Fruit fly (Drosophila melanogaster) whole organism, embryonic: Measurements from ENCODE around the gene CG12016.
A peak's percentile ranks its signal among the peaks of the same experiment; 100 is the strongest.

Experiments
- ATbp ChIP-seq: fragments of 200-800 bp; sonication (Bioruptor generic); optimal IDR thresholded peaks from 2 replicates; lab custom pipeline; 2017; ENCODE audit warnings: missing biosample characterization, mild to moderate bottlenecking, missing genetic modification characterization, missing genetic modification reagents
- CG10274 ChIP-seq: fragments of 200-800 bp; sonication (Bioruptor generic); optimal IDR thresholded peaks from 3 replicates; lab custom pipeline; 2017; ENCODE audit warnings: missing biosample characterization, mild to moderate bottlenecking, missing genetic modification characterization
- CG12155 ChIP-seq: fragments of 200-800 bp; sonication (Bioruptor generic); optimal IDR thresholded peaks from 3 replicates; lab custom pipeline; 2016; ENCODE audit warnings: missing biosample characterization, missing genetic modification characterization
- CG14710 ChIP-seq: fragments of 200-800 bp; sonication (Bioruptor generic); optimal IDR thresholded peaks from 3 replicates; lab custom pipeline; 2019; ENCODE audit warnings: missing biosample characterization, mild to moderate bottlenecking, missing genetic modification characterization, moderate library complexity
- CG15269 ChIP-seq: fragments of 200-800 bp; sonication (Bioruptor generic); optimal IDR thresholded peaks from 2 replicates; lab custom pipeline; 2018; ENCODE audit warnings: missing biosample characterization, mild to moderate bottlenecking, missing genetic modification characterization, moderate library complexity
- CG15514 ChIP-seq: fragments of 200-800 bp; sonication (Bioruptor generic); optimal IDR thresholded peaks from 3 replicates; lab custom pipeline; 2017; ENCODE audit warnings: missing biosample characterization, missing genetic modification characterization, mild to moderate bottlenecking, moderate library complexity, missing genetic modification reagents
- CG15601 ChIP-seq: fragments of 200-800 bp; sonication (Bioruptor generic); optimal IDR thresholded peaks from 3 replicates; lab custom pipeline; 2019; ENCODE audit warnings: missing biosample characterization, mild to moderate bottlenecking, missing genetic modification characterization, moderate library complexity
- CG17568 ChIP-seq: fragments of 200-800 bp; sonication (Bioruptor generic); optimal IDR thresholded peaks from 2 replicates; lab custom pipeline; 2018; ENCODE audit warnings: missing biosample characterization, mild to moderate bottlenecking, missing genetic modification characterization, moderate library complexity
- CG18262 ChIP-seq: fragments of 200-800 bp; optimal IDR thresholded peaks from 3 replicates; lab custom pipeline; 2019; ENCODE audit warnings: missing biosample characterization, mild to moderate bottlenecking, missing genetic modification characterization, moderate library complexity
- CG2116 ChIP-seq: fragments of 200-800 bp; sonication (Bioruptor generic); optimal IDR thresholded peaks from 3 replicates; lab custom pipeline; 2018; ENCODE audit warnings: missing biosample characterization, mild to moderate bottlenecking, missing genetic modification characterization
- CG2120 ChIP-seq: fragments of 200-800 bp; sonication (Bioruptor generic); optimal IDR thresholded peaks from 3 replicates; lab custom pipeline; 2016; ENCODE audit warnings: missing biosample characterization, missing genetic modification characterization
- CG2202 ChIP-seq: fragments of 200-800 bp; sonication (Bioruptor generic); optimal IDR thresholded peaks from 2 replicates; lab custom pipeline; 2018; ENCODE audit warnings: missing biosample characterization, mild to moderate bottlenecking, missing genetic modification characterization
- CG2712 ChIP-seq: fragments of 200-800 bp; optimal IDR thresholded peaks from 3 replicates; lab custom pipeline; 2019; ENCODE audit warnings: missing biosample characterization, mild to moderate bottlenecking, missing genetic modification characterization, moderate library complexity
- CG32772 ChIP-seq: fragments of 200-800 bp; sonication (Bioruptor generic); IDR thresholded peaks from 2 replicates; pipeline ENCODE4 v1.3.6; 2022; ENCODE audit warnings: missing biosample characterization, missing genetic modification characterization
- CG3847 ChIP-seq: fragments of 200-800 bp; sonication (Bioruptor generic); IDR thresholded peaks from 2 replicates; pipeline ENCODE4 v1.3.6; 2022; ENCODE audit warnings: missing biosample characterization, missing genetic modification characterization
- CG6654 ChIP-seq: fragments of 200-800 bp; sonication (Bioruptor generic); optimal IDR thresholded peaks from 2 replicates; lab custom pipeline; 2017; ENCODE audit warnings: missing biosample characterization, mild to moderate bottlenecking, missing genetic modification characterization
- CG6683 ChIP-seq: fragments of 200-800 bp; sonication (Bioruptor generic); optimal IDR thresholded peaks from 2 replicates; lab custom pipeline; 2017; ENCODE audit warnings: missing biosample characterization, mild to moderate bottlenecking, missing genetic modification characterization, missing genetic modification reagents
- CG9437 ChIP-seq: fragments of 200-800 bp; sonication (Bioruptor generic); optimal IDR thresholded peaks from 2 replicates; lab custom pipeline; 2018; ENCODE audit warnings: missing biosample characterization, mild to moderate bottlenecking, missing genetic modification characterization
- Chrac-16 ChIP-seq: fragments of 200-800 bp; sonication (Bioruptor generic); optimal IDR thresholded peaks from 3 replicates; lab custom pipeline; 2016; ENCODE audit warnings: missing biosample characterization, missing genetic modification characterization
- CkIIα-i1 ChIP-seq: fragments of 200-800 bp; sonication (Bioruptor generic); IDR thresholded peaks from 2 replicates; pipeline ENCODE4 v1.3.6; 2022; ENCODE audit warnings: missing biosample characterization, missing genetic modification characterization
- Dbx ChIP-seq: fragments of 200-800 bp; sonication (Bioruptor generic); IDR thresholded peaks from 3 replicates; pipeline ENCODE4 v1.3.6; 2022; ENCODE audit warnings: missing biosample characterization, missing genetic modification characterization
- Hr78 ChIP-seq, 2 experiments: fragments of 200-800 bp in 1 of 2; fragments of >200 bp in 1 of 2; sonication (Bioruptor generic) in 1 of 2; optimal IDR thresholded peaks; 2 replicates each; lab custom pipeline; 2017 to 2019; ENCODE audit warnings: missing biosample characterization in 2 of 2, missing genetic modification characterization in 2 of 2, mild to moderate bottlenecking in 1 of 2, moderate library complexity in 1 of 2
- Mad ChIP-seq: fragments of 200-800 bp; sonication (Bioruptor generic); optimal IDR thresholded peaks from 2 replicates; lab custom pipeline; 2016; ENCODE audit warnings: missing biosample characterization, missing genetic modification characterization
- NFAT ChIP-seq: fragments of 200-800 bp; sonication (Bioruptor generic); IDR thresholded peaks from 2 replicates; pipeline ENCODE4 v1.3.6; 2022; ENCODE audit warnings: missing biosample characterization, missing genetic modification characterization
- NK7.1 ChIP-seq: fragments of 200-800 bp; sonication (Bioruptor generic); optimal IDR thresholded peaks from 3 replicates; lab custom pipeline; 2016; ENCODE audit warnings: missing biosample characterization, missing genetic modification characterization
- Oli ChIP-seq: fragments of 200-800 bp; sonication (Bioruptor generic); optimal IDR thresholded peaks from 2 replicates; lab custom pipeline; 2018; ENCODE audit warnings: missing biosample characterization, mild to moderate bottlenecking, missing genetic modification characterization, moderate library complexity
- Sox102F ChIP-seq: fragments of 200-800 bp; sonication (Bioruptor generic); optimal IDR thresholded peaks from 2 replicates; lab custom pipeline; 2018; ENCODE audit warnings: missing biosample characterization, mild to moderate bottlenecking, missing genetic modification characterization, moderate library complexity
- ac ChIP-seq: fragments of 200-800 bp; sonication (Bioruptor generic); optimal IDR thresholded peaks from 3 replicates; lab custom pipeline; 2017; ENCODE audit warnings: missing biosample characterization, mild to moderate bottlenecking, missing genetic modification characterization
- aop ChIP-seq: fragments of 200-800 bp; sonication (Bioruptor generic); IDR thresholded peaks from 2 replicates; pipeline ENCODE4 v1.3.6; 2022; ENCODE audit warnings: missing biosample characterization, missing genetic modification characterization
- ap ChIP-seq: fragments of 200-800 bp; sonication (Bioruptor generic); IDR thresholded peaks from 2 replicates; pipeline ENCODE4 v1.3.6; 2022; ENCODE audit warnings: missing biosample characterization, missing genetic modification characterization
- bigmax ChIP-seq: fragments of 200-800 bp; sonication (Bioruptor generic); optimal IDR thresholded peaks from 2 replicates; lab custom pipeline; 2018; ENCODE audit warnings: missing biosample characterization, mild to moderate bottlenecking, missing genetic modification characterization
- br ChIP-seq: fragments of >200 bp; optimal IDR thresholded peaks from 2 replicates; lab custom pipeline; 2017
- ci ChIP-seq: fragments of 200-800 bp; sonication (Bioruptor generic); IDR thresholded peaks from 3 replicates; pipeline ENCODE4 v1.3.6; 2022; ENCODE audit warnings: missing biosample characterization, missing genetic modification characterization
- corto ChIP-seq: fragments of 200-800 bp; sonication (Bioruptor generic); optimal IDR thresholded peaks from 2 replicates; lab custom pipeline; 2016; ENCODE audit warnings: missing biosample characterization, mild to moderate bottlenecking, missing genetic modification characterization, moderate library complexity
- gem ChIP-seq: fragments of 200-800 bp; sonication (Bioruptor generic); optimal IDR thresholded peaks from 2 replicates; lab custom pipeline; 2019; ENCODE audit warnings: missing biosample characterization, mild to moderate bottlenecking, missing genetic modification characterization, moderate library complexity
- jumu ChIP-seq: fragments of 200-800 bp; sonication (Bioruptor generic); optimal IDR thresholded peaks from 3 replicates; lab custom pipeline; 2016; ENCODE audit warnings: missing biosample characterization, missing genetic modification characterization
- lab ChIP-seq: fragments of 200-800 bp; sonication (Bioruptor generic); optimal IDR thresholded peaks from 3 replicates; lab custom pipeline; 2017; ENCODE audit warnings: missing biosample characterization, missing genetic modification characterization, mild to moderate bottlenecking, moderate library complexity, missing genetic modification reagents
- odd ChIP-seq: fragments of 200-800 bp; sonication (Bioruptor generic); optimal IDR thresholded peaks from 2 replicates; lab custom pipeline; 2017; ENCODE audit warnings: missing biosample characterization, mild to moderate bottlenecking, missing genetic modification characterization
- pan ChIP-seq, 4 experiments: fragments of >200 bp in 3 of 4; fragments of 200-800 bp in 1 of 4; sonication (Bioruptor generic) in 1 of 4; optimal IDR thresholded peaks in 3 of 4; IDR thresholded peaks in 1 of 4; 2 replicates each; pipeline versions ENCODE4 v1.3.6 to Lab custom; 2017 to 2022; ENCODE audit warnings: missing biosample characterization in 2 of 4, missing genetic modification characterization in 2 of 4, mixed read lengths in 1 of 4
- row ChIP-seq: fragments of 200-800 bp; sonication (Bioruptor generic); IDR thresholded peaks from 3 replicates; pipeline ENCODE4 v1.3.6; 2022; ENCODE audit warnings: missing biosample characterization, missing genetic modification characterization
- salm ChIP-seq: fragments of 200-800 bp; sonication (Bioruptor generic); optimal IDR thresholded peaks from 2 replicates; lab custom pipeline; 2018; ENCODE audit warnings: missing biosample characterization, mild to moderate bottlenecking, missing genetic modification characterization
- sc ChIP-seq, 3 experiments: fragments of >200 bp in 2 of 3; fragments of 200-800 bp in 1 of 3; sonication (Bioruptor generic) in 1 of 3; optimal IDR thresholded peaks; 2 replicates in 2 of 3; 3 replicates in 1 of 3; lab custom pipeline; 2017; ENCODE audit warnings: mild to moderate bottlenecking in 1 of 3, missing biosample characterization in 1 of 3, missing genetic modification characterization in 1 of 3, missing genetic modification reagents in 1 of 3
- so ChIP-seq: fragments of 200-800 bp; sonication (Bioruptor generic); IDR thresholded peaks from 3 replicates; pipeline ENCODE4 v1.3.6; 2022; ENCODE audit warnings: missing biosample characterization, missing genetic modification characterization
- sqz ChIP-seq: fragments of 200-800 bp; sonication (Bioruptor generic); optimal IDR thresholded peaks from 3 replicates; lab custom pipeline; 2018; ENCODE audit warnings: missing biosample characterization, mild to moderate bottlenecking, missing genetic modification characterization
- sug ChIP-seq: fragments of 200-800 bp; optimal IDR thresholded peaks from 2 replicates; lab custom pipeline; 2019; ENCODE audit warnings: missing biosample characterization, mild to moderate bottlenecking, missing genetic modification characterization, moderate library complexity
- vvl ChIP-seq: fragments of 200-800 bp; sonication (Bioruptor generic); IDR thresholded peaks from 2 replicates; pipeline ENCODE4 v1.3.6; 2022; ENCODE audit warnings: missing biosample characterization, missing genetic modification characterization
- wdn ChIP-seq: fragments of 200-800 bp; sonication (Bioruptor generic); IDR thresholded peaks from 2 replicates; pipeline ENCODE4 v1.3.6; 2022; ENCODE audit warnings: missing biosample characterization, missing genetic modification characterization

CG12016 gene

DNA sequence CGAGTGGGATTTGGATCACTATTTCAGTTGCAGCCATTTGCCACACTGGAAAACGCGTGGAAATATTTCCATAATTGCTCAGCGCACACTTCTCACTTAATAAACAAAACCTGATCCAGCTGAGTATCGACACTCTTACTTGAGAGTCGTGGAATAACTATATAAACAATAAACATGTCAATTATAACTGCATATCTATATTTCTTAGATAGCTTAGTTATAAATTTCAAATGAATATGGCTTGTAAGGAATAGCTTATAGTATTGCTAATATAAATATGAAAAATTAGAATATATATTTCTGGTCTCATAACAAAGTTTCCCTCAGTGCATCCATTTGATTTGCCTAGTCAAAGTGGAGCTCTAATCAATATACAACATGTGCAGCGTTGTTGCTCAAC, 36.1 kb upstream of the CG12016 start (continued):
- peak; percentile 39 for TF ChIP-seq CG15269
- no peak for TF ChIP-seq Dbx (GFP tag; lab: Robert Waterston, UW)
- no peak for TF ChIP-seq CG3847 (GFP tag; lab: Robert Waterston, UW)
- no peak for TF ChIP-seq Chrac-16 (GFP tag; lab: Kevin White, UChicago)
- no peak for TF ChIP-seq CG15601 (tag; lab: Kevin White, UChicago)
- no peak for TF ChIP-seq CG32772 (GFP tag; lab: Robert Waterston, UW)
- TF ChIP-seq jumu (GFP tag; lab: Kevin White, UChicago), result no peak
- TF ChIP-seq CG14710, result no peak
- TF ChIP-seq NFAT (GFP tag; lab: Robert Waterston, UW), result no peak
- TF ChIP-seq Oli, result peak; percentile 35
- TF ChIP-seq CG2202 (tag; lab: Kevin White, UChicago), result no peak
- no peak for TF ChIP-seq CG17568
- no peak for TF ChIP-seq CkIIα-i1 (GFP tag; lab: Robert Waterston, UW)
- no peak for TF ChIP-seq salm (tag; lab: Kevin White, UChicago)
- TF ChIP-seq sqz, result no peak
- TF ChIP-seq row, result no peak; the same call in 2 of the 3 replicates
- TF ChIP-seq CG12155, result no peak
- no peak for TF ChIP-seq CG2116 (GFP tag; lab: Kevin White, UChicago)
- TF ChIP-seq Sox102F (GFP tag; lab: Kevin White, UChicago), result peak; percentile 56
- no peak for TF ChIP-seq aop (GFP tag; lab: Robert Waterston, UW)
- TF ChIP-seq CG15514 (GFP tag; lab: Kevin White, UChicago), result no peak
- TF ChIP-seq vvl, result 0 out of 2 replicates have a peak, but pooled peaks have one; percentile 29
- no peak for TF ChIP-seq CG2712 (tag; lab: Kevin White, UChicago)
- TF ChIP-seq gem, result peak; percentile 15
- no peak for TF ChIP-seq CG9437 (GFP tag; lab: Kevin White, UChicago)
- TF ChIP-seq CG6654 (GFP tag; lab: Kevin White, UChicago), result no peak
- TF ChIP-seq so (GFP tag; lab: Robert Waterston, UW), result no peak
- no peak for TF ChIP-seq CG10274 (GFP tag; lab: Kevin White, UChicago)
- no peak for TF ChIP-seq NK7.1 (GFP tag; lab: Kevin White, UChicago)
- TF ChIP-seq odd, result no peak
- TF ChIP-seq ci, result no peak
- no peak for TF ChIP-seq lab
- TF ChIP-seq bigmax (GFP tag; lab: Kevin White, UChicago), result no peak
- no peak for TF ChIP-seq pan (optimal IDR thresholded peaks at IDR 0.05; lab: Kevin White, UChicago)
- TF ChIP-seq pan (GFP tag; optimal IDR thresholded peaks at IDR 0.05 in 1 of 2, IDR thresholded peaks at IDR 0.05 in 1 of 2), result no peak
- no peak for TF ChIP-seq wdn (GFP tag; lab: Robert Waterston, UW)
- TF ChIP-seq sug (tag; lab: Kevin White, UChicago), result no peak
- no peak for TF ChIP-seq corto (GFP tag; lab: Kevin White, UChicago)
- TF ChIP-seq CG6683 (GFP tag; lab: Kevin White, UChicago), result no peak
- no peak for TF ChIP-seq sc (optimal IDR thresholded peaks at IDR 0.05; lab: Kevin White, UChicago)
- no peak for TF ChIP-seq sc (GFP tag; optimal IDR thresholded peaks at IDR 0.05; lab: Kevin White, UChicago)
- TF ChIP-seq CG2120 (GFP tag; lab: Kevin White, UChicago), result no peak
- no peak for TF ChIP-seq ATbp (GFP tag; lab: Kevin White, UChicago)
- no peak for TF ChIP-seq CG18262
- no peak for TF ChIP-seq ac (GFP tag; lab: Kevin White, UChicago)
- no peak for TF ChIP-seq Hr78 (GFP tag; optimal IDR thresholded peaks at IDR 0.05; lab: Kevin White, UChicago)
- no peak for TF ChIP-seq br
- TF ChIP-seq ap (GFP tag; lab: Robert Waterston, UW), result no peak
- no peak for TF ChIP-seq Mad (GFP tag; lab: Kevin White, UChicago)
